Fruit fly (Drosophila melanogaster) whole organism, embryonic: ENCODE data around the gene Arpc1.

ENCODE experiments used
- Abd-B ChIP-seq: fragments of 200-800 bp; sonication (Bioruptor generic); optimal IDR thresholded peaks from 2 replicates; lab custom pipeline; 2018; ENCODE audit warnings: missing biosample characterization, mild to moderate bottlenecking, missing genetic modification characterization, moderate library complexity
- Adf1 ChIP-seq: fragments of 200-800 bp; sonication (Bioruptor generic); IDR thresholded peaks from 2 replicates; pipeline ENCODE4 v1.3.6; 2022; ENCODE audit warnings: missing biosample characterization, missing genetic modification characterization
- BEAF-32 ChIP-seq: fragments of 200-800 bp; sonication (Bioruptor generic); optimal IDR thresholded peaks from 3 replicates; lab custom pipeline; 2017; ENCODE audit warnings: missing biosample characterization, missing genetic modification characterization, mild to moderate bottlenecking, moderate library complexity, missing genetic modification reagents
- Bgb ChIP-seq: fragments of 200-800 bp; sonication (Bioruptor generic); IDR thresholded peaks from 2 replicates; pipeline ENCODE4 v1.3.6; 2022; ENCODE audit warnings: missing biosample characterization, missing genetic modification characterization; ENCODE audit not compliant: partially characterized antibody
- CG1024 ChIP-seq: fragments of 200-800 bp; sonication (Bioruptor generic); IDR thresholded peaks from 2 replicates; pipeline ENCODE4 v1.3.6; 2022; ENCODE audit warnings: missing biosample characterization, missing genetic modification characterization
- CG10321 ChIP-seq: fragments of 200-800 bp; sonication (Bioruptor generic); IDR thresholded peaks from 2 replicates; pipeline ENCODE4 v1.3.6; 2022; ENCODE audit warnings: missing biosample characterization, missing genetic modification characterization
- CG12942 ChIP-seq: fragments of 200-800 bp; sonication (Bioruptor generic); optimal IDR thresholded peaks from 3 replicates; lab custom pipeline; 2016; ENCODE audit warnings: missing biosample characterization, missing genetic modification characterization
- CG13424 ChIP-seq: fragments of 200-800 bp; sonication (Bioruptor generic); optimal IDR thresholded peaks from 2 replicates; lab custom pipeline; 2019; ENCODE audit warnings: missing biosample characterization, mild to moderate bottlenecking, missing genetic modification characterization, moderate library complexity
- CG14441 ChIP-seq: fragments of 200-800 bp; sonication (Bioruptor generic); IDR thresholded peaks from 2 replicates; pipeline ENCODE4 v1.3.6; 2022; ENCODE audit warnings: missing biosample characterization, missing genetic modification characterization
- CG1602 ChIP-seq: fragments of 200-800 bp; sonication (Bioruptor generic); optimal IDR thresholded peaks from 3 replicates; lab custom pipeline; 2016; ENCODE audit warnings: missing biosample characterization, missing genetic modification characterization
- CG16813 ChIP-seq: fragments of 200-800 bp; sonication (Bioruptor generic); IDR thresholded peaks from 3 replicates; pipeline ENCODE4 v1.3.6; 2022; ENCODE audit warnings: missing biosample characterization, missing genetic modification characterization; ENCODE audit not compliant: partially characterized antibody
- CG17385 ChIP-seq: fragments of 200-800 bp; sonication (Bioruptor generic); optimal IDR thresholded peaks from 3 replicates; lab custom pipeline; 2018; ENCODE audit warnings: missing biosample characterization, mild to moderate bottlenecking, missing genetic modification characterization
- CG31365 ChIP-seq: fragments of 200-800 bp; sonication (Bioruptor generic); optimal IDR thresholded peaks from 2 replicates; lab custom pipeline; 2018; ENCODE audit warnings: missing biosample characterization, mild to moderate bottlenecking, missing genetic modification characterization
- CG3281 ChIP-seq: fragments of 200-800 bp; sonication (Bioruptor generic); optimal IDR thresholded peaks from 3 replicates; lab custom pipeline; 2017; ENCODE audit warnings: missing biosample characterization, mild to moderate bottlenecking, missing genetic modification characterization
- CG6175 ChIP-seq: fragments of 200-800 bp; sonication (Bioruptor generic); IDR thresholded peaks from 3 replicates; pipeline ENCODE4 v1.3.6; 2022; ENCODE audit warnings: missing biosample characterization, missing genetic modification characterization
- CG6791 ChIP-seq: fragments of 200-800 bp; sonication (Bioruptor generic); IDR thresholded peaks from 3 replicates; pipeline ENCODE4 v1.3.6; 2022; ENCODE audit warnings: missing biosample characterization, missing genetic modification characterization; ENCODE audit not compliant: partially characterized antibody
- CG7271 ChIP-seq: fragments of 200-800 bp; sonication (Bioruptor generic); optimal IDR thresholded peaks from 2 replicates; lab custom pipeline; 2018; ENCODE audit warnings: missing biosample characterization, mild to moderate bottlenecking, missing genetic modification characterization, moderate library complexity
- CG7963 ChIP-seq: fragments of 200-800 bp; sonication (Bioruptor generic); IDR thresholded peaks from 3 replicates; pipeline ENCODE4 v1.3.6; 2022; ENCODE audit warnings: missing biosample characterization, missing genetic modification characterization; ENCODE audit not compliant: partially characterized antibody
- CG7987 ChIP-seq: fragments of 200-800 bp; sonication (Bioruptor generic); optimal IDR thresholded peaks from 2 replicates; lab custom pipeline; 2018; ENCODE audit warnings: missing biosample characterization, mild to moderate bottlenecking, missing genetic modification characterization, moderate library complexity
- CTCF ChIP-seq: fragments of 200-800 bp; sonication (Bioruptor generic); optimal IDR thresholded peaks from 2 replicates; lab custom pipeline; 2017; ENCODE audit warnings: missing biosample characterization, mild to moderate bottlenecking, missing genetic modification characterization, moderate library complexity
- Dad ChIP-seq: fragments of 200-800 bp; sonication (Bioruptor generic); optimal IDR thresholded peaks from 3 replicates; lab custom pipeline; 2016; ENCODE audit warnings: missing biosample characterization, missing genetic modification characterization
- Dbx ChIP-seq: fragments of 200-800 bp; sonication (Bioruptor generic); IDR thresholded peaks from 3 replicates; pipeline ENCODE4 v1.3.6; 2022; ENCODE audit warnings: missing biosample characterization, missing genetic modification characterization
- Dp ChIP-seq: fragments of 200-800 bp; sonication (Bioruptor generic); optimal IDR thresholded peaks from 2 replicates; lab custom pipeline; 2018; ENCODE audit warnings: missing biosample characterization, mild to moderate bottlenecking, missing genetic modification characterization, moderate library complexity
- ERR ChIP-seq: fragments of 200-800 bp; sonication (Bioruptor generic); optimal IDR thresholded peaks from 2 replicates; lab custom pipeline; 2016; ENCODE audit warnings: missing biosample characterization, missing genetic modification characterization
- Fer1 ChIP-seq: fragments of 200-800 bp; sonication (Bioruptor generic); optimal IDR thresholded peaks from 2 replicates; lab custom pipeline; 2017; ENCODE audit warnings: missing biosample characterization, mild to moderate bottlenecking, missing genetic modification characterization
- Meics ChIP-seq: fragments of 200-800 bp; sonication (Bioruptor generic); optimal IDR thresholded peaks from 2 replicates; lab custom pipeline; 2017; ENCODE audit warnings: missing biosample characterization, mild to moderate bottlenecking, missing genetic modification characterization
- Myb ChIP-seq: fragments of 200-800 bp; sonication (Bioruptor generic); optimal IDR thresholded peaks from 2 replicates; lab custom pipeline; 2016; ENCODE audit warnings: missing biosample characterization, missing genetic modification characterization
- Opbp ChIP-seq: fragments of 200-800 bp; sonication (Bioruptor generic); IDR thresholded peaks from 3 replicates; pipeline ENCODE4 v1.3.6; 2022; ENCODE audit warnings: missing biosample characterization, missing genetic modification characterization; ENCODE audit not compliant: partially characterized antibody
- Tbp ChIP-seq: fragments of >200 bp; optimal IDR thresholded peaks from 2 replicates; lab custom pipeline; 2018; ENCODE audit warnings: missing biosample characterization, missing genetic modification characterization
- Trl ChIP-seq, 3 experiments: fragments of >200 bp in 2 of 3; fragments of 200-800 bp in 1 of 3; sonication (Bioruptor generic) in 1 of 3; optimal IDR thresholded peaks; 2 replicates in 1 of 3; 3 replicates in 2 of 3; lab custom pipeline; 2016 to 2017; ENCODE audit warnings: missing biosample characterization in 1 of 3, missing genetic modification characterization in 1 of 3
- chif ChIP-seq, 2 experiments: fragments of 200-800 bp; sonication (Bioruptor generic); optimal IDR thresholded peaks; 3 replicates each; lab custom pipeline; 2016; ENCODE audit warnings: missing biosample characterization in 2 of 2, missing genetic modification characterization in 2 of 2
- crol ChIP-seq: fragments of 200-800 bp; sonication (Bioruptor generic); IDR thresholded peaks from 2 replicates; pipeline ENCODE4 v1.3.6; 2022; ENCODE audit warnings: missing biosample characterization, missing genetic modification characterization
- en ChIP-seq: fragments of 200-800 bp; sonication (Bioruptor generic); optimal IDR thresholded peaks from 2 replicates; lab custom pipeline; 2016; ENCODE audit warnings: missing biosample characterization, missing genetic modification characterization
- grau ChIP-seq: fragments of 200-800 bp; optimal IDR thresholded peaks from 3 replicates; lab custom pipeline; 2019; ENCODE audit warnings: missing biosample characterization, mild to moderate bottlenecking, missing genetic modification characterization, moderate library complexity
- inv ChIP-seq: fragments of 200-800 bp; sonication (Bioruptor generic); IDR thresholded peaks from 2 replicates; pipeline ENCODE4 v1.3.6; 2022; ENCODE audit warnings: missing biosample characterization, missing genetic modification characterization; ENCODE audit not compliant: partially characterized antibody
- ken ChIP-seq: fragments of 200-800 bp; sonication (Bioruptor generic); IDR thresholded peaks from 3 replicates; pipeline ENCODE4 v1.3.6; 2022; ENCODE audit warnings: missing biosample characterization, missing genetic modification characterization
- kni ChIP-seq: fragments of 200-800 bp; sonication (Bioruptor generic); optimal IDR thresholded peaks from 3 replicates; lab custom pipeline; 2017; ENCODE audit warnings: mild to moderate bottlenecking, missing biosample characterization, missing genetic modification reagents, missing genetic modification characterization
- lov ChIP-seq, 2 experiments: fragments of 200-800 bp in 1 of 2; fragments of >200 bp in 1 of 2; sonication (Bioruptor generic) in 1 of 2; IDR thresholded peaks in 1 of 2; optimal IDR thresholded peaks in 1 of 2; 2 replicates in 1 of 2; 3 replicates in 1 of 2; pipeline versions ENCODE4 v1.3.6 to Lab custom; 2017 to 2022; ENCODE audit warnings: missing biosample characterization in 1 of 2, missing genetic modification characterization in 1 of 2
- mirr ChIP-seq: fragments of 200-800 bp; sonication (Bioruptor generic); optimal IDR thresholded peaks from 3 replicates; lab custom pipeline; 2018; ENCODE audit warnings: missing biosample characterization, mild to moderate bottlenecking, missing genetic modification characterization
- run ChIP-seq: fragments of 200-800 bp; sonication (Bioruptor generic); optimal IDR thresholded peaks from 3 replicates; lab custom pipeline; 2018; ENCODE audit warnings: missing biosample characterization, mild to moderate bottlenecking, missing genetic modification characterization
- sens-2 ChIP-seq: fragments of 200-800 bp; sonication (Bioruptor generic); IDR thresholded peaks from 2 replicates; pipeline ENCODE4 v1.3.6; 2022; ENCODE audit warnings: missing biosample characterization, missing genetic modification characterization
- sima ChIP-seq: fragments of 200-800 bp; sonication (Bioruptor generic); optimal IDR thresholded peaks from 2 replicates; lab custom pipeline; 2016; ENCODE audit warnings: missing biosample characterization, missing genetic modification characterization
- slp2 ChIP-seq: fragments of 200-800 bp; sonication (Bioruptor generic); optimal IDR thresholded peaks from 2 replicates; lab custom pipeline; 2016; ENCODE audit warnings: missing biosample characterization, missing genetic modification characterization
- sna ChIP-seq: fragments of 200-800 bp; sonication (Bioruptor generic); IDR thresholded peaks from 2 replicates; pipeline ENCODE4 v1.3.6; 2022; ENCODE audit warnings: missing biosample characterization, missing genetic modification characterization; ENCODE audit not compliant: partially characterized antibody
- stwl ChIP-seq: fragments of 200-800 bp; sonication (Bioruptor generic); optimal IDR thresholded peaks from 3 replicates; lab custom pipeline; 2018; ENCODE audit warnings: missing biosample characterization, mild to moderate bottlenecking, missing genetic modification characterization, moderate library complexity
- unc-4 ChIP-seq: fragments of 200-800 bp; sonication (Bioruptor generic); IDR thresholded peaks from 2 replicates; pipeline ENCODE4 v1.3.6; 2022; ENCODE audit warnings: missing biosample characterization, missing genetic modification characterization; ENCODE audit not compliant: partially characterized antibody
- vvl ChIP-seq: fragments of 200-800 bp; sonication (Bioruptor generic); IDR thresholded peaks from 2 replicates; pipeline ENCODE4 v1.3.6; 2022; ENCODE audit warnings: missing biosample characterization, missing genetic modification characterization
- wdn ChIP-seq: fragments of 200-800 bp; sonication (Bioruptor generic); IDR thresholded peaks from 2 replicates; pipeline ENCODE4 v1.3.6; 2022; ENCODE audit warnings: missing biosample characterization, missing genetic modification characterization
- zen2 ChIP-seq: fragments of 200-800 bp; sonication (Bioruptor generic); IDR thresholded peaks from 3 replicates; pipeline ENCODE4 v1.3.6; 2022; ENCODE audit warnings: missing biosample characterization, missing genetic modification characterization; ENCODE audit not compliant: partially characterized antibody

The Arpc1 gene

DNA sequence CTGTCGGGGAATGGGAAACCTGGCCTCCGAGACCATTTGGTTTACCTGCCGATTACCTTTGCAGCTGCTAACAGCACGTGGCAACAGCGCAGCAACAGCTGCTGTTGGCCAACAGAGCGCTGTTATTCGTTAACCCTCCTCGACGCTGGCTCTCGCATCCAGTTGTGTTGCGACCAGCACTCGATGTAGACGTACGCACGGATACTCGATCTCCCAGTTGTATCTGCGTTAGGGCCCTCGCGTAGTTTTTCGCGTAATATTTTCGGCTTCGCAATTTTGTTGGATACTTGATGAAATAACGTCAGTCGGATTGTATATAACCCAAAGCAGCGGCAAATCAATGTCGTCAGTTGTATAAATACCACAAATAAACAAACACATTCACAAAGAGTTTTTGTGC lies 49.3 kb upstream of the Arpc1 start (continued):
- TF ChIP-seq Myb (GFP tag; lab: Kevin White, UChicago) = no peak
- TF ChIP-seq CG16813 (GFP tag; lab: Robert Waterston, UW) = peak; percentile 28; the same call in 1 of the 3 replicates
- no peak for TF ChIP-seq CTCF (GFP tag; lab: Kevin White, UChicago)
- 0 out of 3 replicates have a peak, but pooled peaks have one; percentile 51 for TF ChIP-seq CG6175 (GFP tag; lab: Robert Waterston, UW)
- TF ChIP-seq Trl (optimal IDR thresholded peaks at IDR 0.05; lab: Kevin White, UChicago) = peak in 1 of 2 experiments; percentile 23
- peak; percentile 34 for TF ChIP-seq Trl (GFP tag; optimal IDR thresholded peaks at IDR 0.05; lab: Kevin White, UChicago)
- no peak for TF ChIP-seq lov (optimal IDR thresholded peaks at IDR 0.05; lab: Kevin White, UChicago)
- TF ChIP-seq lov (GFP tag; IDR thresholded peaks at IDR 0.05; lab: Robert Waterston, UW) = no peak
- peak; percentile 32; the same call in 1 of the 2 replicates for TF ChIP-seq wdn (GFP tag; lab: Robert Waterston, UW)
- no peak for TF ChIP-seq crol
- peak; percentile 14 for TF ChIP-seq CG3281 (GFP tag; lab: Kevin White, UChicago)
- TF ChIP-seq CG13424 (tag; lab: Kevin White, UChicago) = peak; percentile 3
- TF ChIP-seq kni (GFP tag; lab: Kevin White, UChicago) = peak; percentile 3
- TF ChIP-seq CG10321 (GFP tag; lab: Robert Waterston, UW) = no peak
- TF ChIP-seq Tbp (GFP tag; lab: Kevin White, UChicago) = no peak
- no peak for TF ChIP-seq CG12942
- peak; percentile 42 for TF ChIP-seq CG17385
- TF ChIP-seq run (tag; lab: Kevin White, UChicago) = no peak
- no peak for TF ChIP-seq sima (GFP tag; lab: Kevin White, UChicago)
- TF ChIP-seq Fer1 (GFP tag; lab: Kevin White, UChicago) = peak; percentile 45
- peak; percentile 42 for TF ChIP-seq CG7987 (GFP tag; lab: Kevin White, UChicago)
- no peak for TF ChIP-seq ERR (GFP tag; lab: Kevin White, UChicago)
- TF ChIP-seq CG6791 (GFP tag; lab: Robert Waterston, UW) = peak; percentile 62
- TF ChIP-seq stwl (tag; lab: Kevin White, UChicago) = peak; percentile 4
- TF ChIP-seq Abd-B (GFP tag; lab: Kevin White, UChicago) = no peak
- TF ChIP-seq vvl (GFP tag; lab: Robert Waterston, UW) = peak; percentile 63
- TF ChIP-seq Adf1 (GFP tag; lab: Robert Waterston, UW) = peak; percentile 37; the same call in 1 of the 2 replicates
- no peak for TF ChIP-seq inv (GFP tag; lab: Robert Waterston, UW)
- TF ChIP-seq unc-4 (GFP tag; lab: Robert Waterston, UW) = peak; percentile 23; the same call in 1 of the 2 replicates
- TF ChIP-seq CG1024 = no peak
- TF ChIP-seq slp2 (GFP tag; lab: Kevin White, UChicago) = no peak
- peak; percentile 51 for TF ChIP-seq mirr
- TF ChIP-seq BEAF-32 (GFP tag; lab: Kevin White, UChicago) = no peak
- TF ChIP-seq CG1602 (GFP tag; lab: Kevin White, UChicago) = no peak
- no peak for TF ChIP-seq en (GFP tag; lab: Kevin White, UChicago)
- TF ChIP-seq chif (GFP tag; optimal IDR thresholded peaks at IDR 0.05; lab: Kevin White, UChicago) = peak in 1 of 2 experiments; percentile 24
- TF ChIP-seq CG7271 (tag; lab: Kevin White, UChicago) = no peak
- no peak for TF ChIP-seq CG31365
- TF ChIP-seq Dad (GFP tag; lab: Kevin White, UChicago) = peak; percentile 34
- TF ChIP-seq Opbp (GFP tag; lab: Robert Waterston, UW) = peak; percentile 71
- no peak for TF ChIP-seq CG7963
- peak; percentile 77; the same call in 1 of the 2 replicates for TF ChIP-seq Bgb (GFP tag; lab: Robert Waterston, UW)
- peak; percentile 50; the same call in 1 of the 2 replicates for TF ChIP-seq CG14441 (GFP tag; lab: Robert Waterston, UW)
- no peak; the same call in 2 of the 3 replicates for TF ChIP-seq Dbx (GFP tag; lab: Robert Waterston, UW)
- TF ChIP-seq ken (GFP tag; lab: Robert Waterston, UW) = no peak; the same call in 2 of the 3 replicates
- TF ChIP-seq sna (GFP tag; lab: Robert Waterston, UW) = peak; percentile 23; the same call in 1 of the 2 replicates
- TF ChIP-seq Meics (GFP tag; lab: Kevin White, UChicago) = peak; percentile 18
- peak; percentile 22; the same call in 1 of the 2 replicates for TF ChIP-seq sens-2 (GFP tag; lab: Robert Waterston, UW)
- TF ChIP-seq Dp (GFP tag; lab: Kevin White, UChicago) = no peak
- peak; percentile 25 for TF ChIP-seq grau (tag; lab: Kevin White, UChicago)
- TF ChIP-seq zen2 = peak; percentile 15; the same call in 1 of the 3 replicates
